Fruit fly (Drosophila melanogaster) whole organism, adult: ENCODE data around the gene CG14352.

Experiments
- CG11617 ChIP-seq: fragments of 200-800 bp; sonication (Bioruptor generic); optimal IDR thresholded peaks from 2 replicates; lab custom pipeline; 2017; ENCODE audit warnings: mild to moderate bottlenecking, missing biosample characterization, missing genetic modification reagents, missing genetic modification characterization
- CG12768 ChIP-seq: fragments of 200-800 bp; sonication (Bioruptor generic); optimal IDR thresholded peaks from 2 replicates; lab custom pipeline; 2017; ENCODE audit warnings: missing biosample characterization, missing genetic modification characterization, mild to moderate bottlenecking, moderate library complexity, missing genetic modification reagents
- CG14711 ChIP-seq: fragments of 200-800 bp; sonication (Bioruptor generic); optimal IDR thresholded peaks from 2 replicates; lab custom pipeline; 2018; ENCODE audit warnings: missing biosample characterization, mild to moderate bottlenecking, missing genetic modification characterization, moderate library complexity
- CG1620 ChIP-seq: fragments of 200-800 bp; sonication (Bioruptor generic); optimal IDR thresholded peaks from 2 replicates; lab custom pipeline; 2016; ENCODE audit warnings: missing biosample characterization, missing genetic modification characterization
- CG33017 ChIP-seq: fragments of 200-800 bp; sonication (Bioruptor generic); optimal IDR thresholded peaks from 2 replicates; lab custom pipeline; 2018; ENCODE audit warnings: missing biosample characterization, mild to moderate bottlenecking, missing genetic modification characterization, moderate library complexity
- CG5204 ChIP-seq: fragments of 200-800 bp; sonication (Bioruptor generic); optimal IDR thresholded peaks from 2 replicates; lab custom pipeline; 2016; ENCODE audit warnings: missing biosample characterization, missing genetic modification characterization
- CG7045 ChIP-seq: fragments of 200-800 bp; sonication (Bioruptor generic); optimal IDR thresholded peaks from 2 replicates; lab custom pipeline; 2017; ENCODE audit warnings: missing biosample characterization, mild to moderate bottlenecking, missing genetic modification characterization
- CG7101 ChIP-seq: fragments of 200-800 bp; sonication (Bioruptor generic); optimal IDR thresholded peaks from 2 replicates; lab custom pipeline; 2018; ENCODE audit warnings: missing biosample characterization, mild to moderate bottlenecking, missing genetic modification characterization, moderate library complexity
- Clk ChIP-seq: fragments of 200-800 bp; sonication (Bioruptor generic); optimal IDR thresholded peaks from 2 replicates; lab custom pipeline; 2017; ENCODE audit warnings: missing biosample characterization, missing genetic modification characterization
- Crg-1 ChIP-seq: fragments of 200-800 bp; sonication (Bioruptor generic); optimal IDR thresholded peaks from 2 replicates; lab custom pipeline; 2016; ENCODE audit warnings: missing biosample characterization, missing genetic modification characterization
- Hr96 ChIP-seq: fragments of 200-800 bp; sonication (Bioruptor generic); optimal IDR thresholded peaks from 2 replicates; lab custom pipeline; 2016; ENCODE audit warnings: missing biosample characterization, missing genetic modification characterization
- Mnt ChIP-seq: fragments of 200-800 bp; sonication (Bioruptor generic); optimal IDR thresholded peaks from 2 replicates; lab custom pipeline; 2016; ENCODE audit warnings: missing biosample characterization, mild to moderate bottlenecking, missing genetic modification characterization
- bab1 ChIP-seq: fragments of 200-800 bp; sonication (Bioruptor generic); optimal IDR thresholded peaks from 3 replicates; lab custom pipeline; 2019; ENCODE audit warnings: missing biosample characterization, mild to moderate bottlenecking, missing genetic modification characterization, moderate library complexity
- cic ChIP-seq: fragments of 200-800 bp; sonication (Bioruptor generic); optimal IDR thresholded peaks from 2 replicates; lab custom pipeline; 2017; ENCODE audit warnings: missing biosample characterization, mild to moderate bottlenecking, missing genetic modification characterization, moderate library complexity
- cnc ChIP-seq, 2 experiments: fragments of >200 bp; optimal IDR thresholded peaks; 2 replicates each; lab custom pipeline; 2017
- kay ChIP-seq: fragments of 200-800 bp; sonication (Bioruptor generic); peaks from one replicate; lab custom pipeline; 2016; ENCODE audit warnings: missing biosample characterization, missing genetic modification characterization, borderline replicate concordance
- ovo ChIP-seq: fragments of 200-800 bp; sonication (Bioruptor generic); optimal IDR thresholded peaks from 2 replicates; lab custom pipeline; 2016; ENCODE audit warnings: missing biosample characterization, missing genetic modification characterization
- pad ChIP-seq: fragments of 200-800 bp; sonication (Bioruptor generic); optimal IDR thresholded peaks from 3 replicates; lab custom pipeline; 2017; ENCODE audit warnings: missing biosample characterization, missing genetic modification characterization, mild to moderate bottlenecking, moderate library complexity, missing genetic modification reagents
- tj ChIP-seq: fragments of 200-800 bp; sonication (Bioruptor generic); optimal IDR thresholded peaks from 3 replicates; lab custom pipeline; 2017; ENCODE audit warnings: missing biosample characterization, mild to moderate bottlenecking, missing genetic modification characterization, moderate library complexity
- toe ChIP-seq: fragments of 200-800 bp; sonication (Bioruptor generic); optimal IDR thresholded peaks from 2 replicates; lab custom pipeline; 2016; ENCODE audit warnings: missing biosample characterization, missing genetic modification characterization

The CG14352 gene

DNA sequence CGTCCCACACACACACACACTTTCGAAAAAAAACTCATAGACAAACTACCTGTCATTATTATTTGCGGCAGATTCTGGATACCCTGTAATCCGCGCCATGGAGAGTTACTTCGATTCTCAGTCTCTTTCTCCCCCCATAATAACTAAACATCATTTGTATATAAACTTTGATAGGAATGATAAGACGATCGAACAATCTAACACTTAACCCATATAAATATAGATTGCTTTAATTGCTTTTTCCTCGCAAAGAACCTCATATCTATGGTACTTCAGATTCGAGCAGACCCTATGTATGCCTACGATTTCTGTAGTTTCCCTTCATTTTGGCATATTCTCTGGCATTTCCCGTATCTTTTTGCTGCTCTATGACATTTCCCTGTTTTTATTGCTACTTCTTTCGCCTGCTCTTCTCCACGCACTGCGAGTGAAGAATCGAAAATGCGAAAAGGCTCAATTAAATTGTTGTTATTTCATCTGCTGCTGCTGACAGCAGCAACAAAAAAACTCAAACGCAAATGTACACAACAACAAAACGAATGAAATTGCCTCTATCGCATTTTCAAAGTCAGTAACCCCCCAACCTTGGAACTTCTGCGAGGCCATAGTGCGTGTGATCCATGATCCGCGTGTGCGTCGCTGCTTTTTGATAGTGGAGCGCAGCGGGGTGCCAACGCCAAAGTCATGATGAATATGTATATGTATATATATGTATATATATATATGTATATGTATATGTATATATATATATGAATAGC lies 23.1 kb downstream of the CG14352 start:
- TF ChIP-seq Crg-1 (GFP tag; lab: Kevin White, UChicago) (no peak), cic (GFP tag; lab: Kevin White, UChicago) (no peak), CG7101 (tag; lab: Kevin White, UChicago) (no peak), CG11617 (GFP tag; lab: Kevin White, UChicago) (no peak), CG14711 (tag; lab: Kevin White, UChicago) (no peak), Clk (GFP tag; lab: Kevin White, UChicago) (no peak), pad (GFP tag; lab: Kevin White, UChicago) (no peak), cnc (optimal IDR thresholded peaks at IDR 0.05; lab: Kevin White, UChicago) (no peak), CG5204 (no peak)

DNA sequence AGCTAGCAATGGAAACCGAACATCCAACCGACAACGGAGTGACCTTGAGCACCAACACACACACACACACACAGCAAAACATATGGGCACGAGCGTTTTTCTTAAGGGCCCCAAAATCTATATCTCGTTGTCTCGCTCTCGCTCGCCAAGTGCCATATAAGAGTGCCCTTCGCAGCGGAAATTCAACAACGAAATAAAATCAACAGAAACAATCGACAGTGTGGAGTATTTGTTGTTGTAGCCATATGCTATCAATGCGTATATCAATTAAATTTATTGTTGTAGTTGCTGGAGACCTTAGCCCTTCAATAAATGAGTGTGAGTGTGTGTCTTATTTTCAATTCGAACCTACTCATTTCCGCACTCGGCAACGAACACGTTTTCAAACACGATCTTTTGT lies 25.3 kb downstream of the CG14352 start:
- TF ChIP-seq Crg-1 (GFP tag; lab: Kevin White, UChicago) (no peak), cnc (optimal IDR thresholded peaks at IDR 0.05; lab: Kevin White, UChicago) (no peak), pad (GFP tag; lab: Kevin White, UChicago) (no peak), CG12768 (GFP tag; lab: Kevin White, UChicago) (no peak), ovo (GFP tag; lab: Kevin White, UChicago) (no peak), CG7101 (tag; lab: Kevin White, UChicago) (no peak), Clk (GFP tag; lab: Kevin White, UChicago) (no peak), CG33017 (tag; lab: Kevin White, UChicago) (no peak), CG5204 (no peak), kay (GFP tag; lab: Kevin White, UChicago) (no peak), CG7045 (GFP tag; lab: Kevin White, UChicago) (no peak), CG1620 (GFP tag; lab: Kevin White, UChicago) (no peak), cic (GFP tag; lab: Kevin White, UChicago) (no peak), CG11617 (GFP tag; lab: Kevin White, UChicago) (no peak), Hr96 (no peak), CG14711 (tag; lab: Kevin White, UChicago) (no peak), Mnt (GFP tag; lab: Kevin White, UChicago) (no peak)

DNA sequence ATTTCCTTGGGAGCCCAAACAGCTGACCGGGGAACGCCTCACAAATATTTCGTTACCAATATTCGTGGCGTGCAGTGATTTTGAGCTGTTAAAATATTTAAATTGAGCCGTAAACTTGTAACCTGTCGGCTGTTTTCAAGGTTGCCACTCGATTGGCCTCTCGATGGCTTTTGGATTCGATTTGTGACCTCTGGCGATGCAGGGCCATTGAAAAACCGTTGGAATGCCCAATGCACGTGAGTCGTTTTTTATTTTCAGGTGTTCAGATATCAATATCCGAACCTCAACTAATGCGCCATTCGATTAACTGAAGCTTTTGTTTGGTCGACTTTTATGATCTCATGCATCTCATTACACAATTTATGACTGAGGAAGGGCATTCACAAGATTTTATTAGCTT lies 26.1 kb downstream of the CG14352 start:
- TF ChIP-seq cnc (optimal IDR thresholded peaks at IDR 0.05; lab: Kevin White, UChicago) (no peak), ovo (GFP tag; lab: Kevin White, UChicago) (no peak), toe (GFP tag; lab: Kevin White, UChicago) (no peak), tj (no peak), Hr96 (no peak), CG7101 (tag; lab: Kevin White, UChicago) (no peak), CG14711 (tag; lab: Kevin White, UChicago) (no peak), kay (GFP tag; lab: Kevin White, UChicago) (no peak)

DNA sequence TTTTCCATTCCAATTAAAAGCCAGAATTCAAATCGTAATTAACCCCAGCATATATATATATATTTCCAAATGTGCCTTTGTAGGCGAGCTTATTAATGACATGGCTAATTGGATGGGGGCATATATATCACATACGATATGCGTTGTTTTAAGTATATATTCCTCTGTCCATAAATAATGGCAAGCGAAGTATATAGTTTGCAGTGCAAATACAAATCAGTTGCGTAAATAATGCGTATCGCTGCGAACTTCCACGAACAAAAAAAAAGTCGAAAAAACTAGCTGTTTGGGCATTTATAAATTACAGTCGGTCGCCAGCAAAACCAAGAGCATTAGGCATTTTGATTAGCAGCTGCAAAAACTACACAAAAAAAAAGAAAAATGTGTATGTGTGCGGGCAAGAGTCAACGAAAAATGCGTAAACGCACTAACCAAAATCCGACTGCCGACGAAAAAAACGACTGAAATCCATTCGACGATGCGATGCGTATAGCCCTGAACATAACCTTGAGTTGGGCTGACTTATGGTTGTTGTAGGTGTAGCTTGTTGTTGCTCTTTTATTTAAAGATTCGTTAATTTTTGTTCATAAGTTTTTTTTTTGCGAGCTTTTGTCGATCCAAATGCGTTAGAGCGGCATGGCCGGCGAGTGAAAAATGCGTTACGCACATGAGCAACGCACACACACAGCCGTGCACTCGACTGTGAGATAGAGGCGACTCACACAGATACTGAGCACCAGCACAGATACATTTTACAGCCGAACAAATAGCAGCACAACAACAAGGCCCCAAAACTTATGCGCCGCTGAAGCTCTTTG lies 26.8 kb downstream of the CG14352 start:
- TF ChIP-seq cic (GFP tag; lab: Kevin White, UChicago) (no peak), Clk (GFP tag; lab: Kevin White, UChicago) (no peak), CG5204 (no peak), toe (GFP tag; lab: Kevin White, UChicago) (no peak), tj (no peak), CG33017 (tag; lab: Kevin White, UChicago) (no peak), cnc (optimal IDR thresholded peaks at IDR 0.05; lab: Kevin White, UChicago) (no peak), bab1 (GFP tag; lab: Kevin White, UChicago) (no peak), CG14711 (tag; lab: Kevin White, UChicago) (no peak), CG11617 (GFP tag; lab: Kevin White, UChicago) (no peak), Hr96 (no peak), Mnt (GFP tag; lab: Kevin White, UChicago) (no peak), pad (GFP tag; lab: Kevin White, UChicago) (no peak)

DNA sequence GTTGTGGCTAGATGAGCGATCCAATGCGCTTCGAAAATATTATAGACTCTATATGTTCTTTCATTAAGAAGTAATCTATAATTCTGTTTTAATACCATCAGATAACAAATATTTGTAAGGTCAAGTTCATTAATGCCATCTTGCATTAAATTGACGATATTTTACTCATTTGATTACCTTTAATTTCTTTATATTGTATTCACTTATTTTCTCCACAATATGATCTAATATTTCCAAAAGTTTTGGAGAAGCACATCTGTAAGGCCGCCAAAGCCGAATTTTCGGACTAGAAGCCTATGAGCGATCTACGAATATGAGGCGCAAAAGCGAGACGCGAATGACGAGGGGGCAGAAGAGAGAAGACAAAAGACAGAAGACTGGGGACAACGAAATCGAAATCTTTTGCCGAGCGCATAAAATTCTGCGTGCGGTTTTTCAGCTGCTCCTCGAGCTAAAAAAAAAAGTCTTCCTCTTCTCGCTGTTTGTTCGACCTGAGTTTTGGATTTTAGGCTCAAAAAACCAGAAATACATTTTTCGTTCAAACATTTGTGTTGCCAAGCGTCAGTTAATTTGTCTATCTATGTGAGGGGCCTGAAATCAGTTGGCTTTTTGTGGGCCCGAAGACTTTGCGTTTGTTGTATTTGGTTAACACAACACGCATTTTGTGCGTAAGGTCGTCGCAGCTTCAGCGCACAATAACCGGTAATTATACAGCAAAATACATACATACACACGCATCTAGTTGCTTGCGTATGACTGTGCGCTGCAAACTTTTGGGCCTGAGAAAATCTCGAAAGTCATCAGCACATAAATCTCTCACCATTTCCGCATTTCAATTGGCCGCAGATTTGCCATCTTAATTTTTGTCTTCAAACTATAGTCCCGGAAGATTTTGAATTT lies 27.7 kb downstream of the CG14352 start:
- TF ChIP-seq bab1 (GFP tag; lab: Kevin White, UChicago): no peak
- no peak for TF ChIP-seq CG7045 (GFP tag; lab: Kevin White, UChicago)
- TF ChIP-seq toe (GFP tag; lab: Kevin White, UChicago): no peak
- TF ChIP-seq Clk (GFP tag; lab: Kevin White, UChicago): no peak
